Worm (Caenorhabditis elegans) whole organism, L3 larva: ENCODE results near the gene ndua-8.
A peak's percentile ranks its signal among the peaks of the same experiment; 100 is the strongest.

Source experiments
- ZK546.5 ChIP-seq: sonication (generic microtip); optimal IDR thresholded peaks from 2 replicates; lab custom pipeline; 2017; ENCODE audit warnings: missing biosample characterization, missing genetic modification characterization
- ama-1 ChIP-seq: fragments of 150-350 bp; optimal IDR thresholded peaks from 2 replicates; lab custom pipeline; 2018
- ceh-28 ChIP-seq: fragments of 150-350 bp; optimal IDR thresholded peaks from 2 replicates; lab custom pipeline; 2014; ENCODE audit warnings: missing biosample characterization, missing genetic modification reagents, missing genetic modification characterization
- ceh-82 ChIP-seq: fragments of 150-350 bp; optimal IDR thresholded peaks from 2 replicates; lab custom pipeline; 2014; ENCODE audit warnings: missing biosample characterization, missing genetic modification characterization
- ceh-9 ChIP-seq: sonication (generic microtip); optimal IDR thresholded peaks from 2 replicates; lab custom pipeline; 2018; ENCODE audit warnings: missing biosample characterization, missing genetic modification characterization
- daf-12 ChIP-seq: fragments of 150-350 bp; optimal IDR thresholded peaks from 2 replicates; lab custom pipeline; 2014; ENCODE audit warnings: missing biosample characterization, missing genetic modification reagents, missing genetic modification characterization
- egl-27 ChIP-seq: sonication (generic microtip); optimal IDR thresholded peaks from 4 replicates; lab custom pipeline; 2017; ENCODE audit warnings: missing biosample characterization, missing genetic modification reagents, missing genetic modification characterization
- egl-5 ChIP-seq: fragments of 150-350 bp; optimal IDR thresholded peaks from 2 replicates; lab custom pipeline; 2017; ENCODE audit warnings: missing biosample characterization, missing genetic modification reagents, missing genetic modification characterization, inconsistent platforms
- elt-2 ChIP-seq: sonication (generic microtip); optimal IDR thresholded peaks from 2 replicates; lab custom pipeline; 2016; ENCODE audit warnings: missing genetic modification reagents, mild to moderate bottlenecking, missing genetic modification characterization, missing compliant biosample characterization
- elt-3 ChIP-seq, 3 experiments: fragments of 150-350 bp in 1 of 3; sonication (generic microtip) in 2 of 3; optimal IDR thresholded peaks; 2 replicates in 2 of 3; 4 replicates in 1 of 3; lab custom pipeline; 2014 to 2017; ENCODE audit warnings: missing biosample characterization in 3 of 3, missing genetic modification characterization in 3 of 3
- eor-1 ChIP-seq, 2 experiments: fragments of 150-350 bp; optimal IDR thresholded peaks; 2 replicates each; lab custom pipeline; 2014 to 2018; ENCODE audit warnings: missing biosample characterization in 2 of 2, missing genetic modification characterization in 2 of 2
- fkh-10 ChIP-seq: sonication (generic microtip); optimal IDR thresholded peaks from 2 replicates; lab custom pipeline; 2017; ENCODE audit warnings: missing biosample characterization, missing genetic modification reagents, missing genetic modification characterization
- fkh-2 ChIP-seq: fragments of 150-350 bp; optimal IDR thresholded peaks from 2 replicates; lab custom pipeline; 2014; ENCODE audit warnings: missing biosample characterization, missing genetic modification reagents, missing genetic modification characterization
- hmg-11 ChIP-seq: sonication (generic microtip); optimal IDR thresholded peaks from 2 replicates; lab custom pipeline; 2016; ENCODE audit warnings: missing genetic modification characterization, missing compliant biosample characterization
- jun-1 ChIP-seq: fragments of 150-350 bp; optimal IDR thresholded peaks from 2 replicates; lab custom pipeline; 2014; ENCODE audit warnings: missing biosample characterization, missing genetic modification reagents, missing genetic modification characterization
- lin-15B ChIP-seq: fragments of 150-350 bp; optimal IDR thresholded peaks from 2 replicates; lab custom pipeline; 2014; ENCODE audit warnings: missing biosample characterization, missing genetic modification characterization
- lin-39 ChIP-seq: fragments of 150-350 bp; optimal IDR thresholded peaks from 2 replicates; lab custom pipeline; 2018; ENCODE audit warnings: missing biosample characterization, missing genetic modification reagents, missing genetic modification characterization
- mml-1 ChIP-seq: fragments of 150-350 bp; sonication (generic microtip); optimal IDR thresholded peaks from 3 replicates; lab custom pipeline; 2014; ENCODE audit warnings: missing biosample characterization, missing genetic modification characterization
- nfya-1 ChIP-seq: sonication (generic microtip); optimal IDR thresholded peaks from 2 replicates; lab custom pipeline; 2017; ENCODE audit warnings: missing genetic modification characterization, mild to moderate bottlenecking, missing compliant biosample characterization, antibody characterized with exemption, moderate library complexity; ENCODE audit not compliant: insufficient read depth
- nhr-11 ChIP-seq: fragments of 150-350 bp; optimal IDR thresholded peaks from 2 replicates; lab custom pipeline; 2014; ENCODE audit warnings: missing biosample characterization, missing genetic modification characterization
- nhr-12 ChIP-seq: fragments of 150-350 bp; optimal IDR thresholded peaks from 2 replicates; lab custom pipeline; 2014; ENCODE audit warnings: missing biosample characterization, missing genetic modification characterization
- nhr-23 ChIP-seq: fragments of 150-350 bp; optimal IDR thresholded peaks from 2 replicates; lab custom pipeline; 2014; ENCODE audit warnings: missing biosample characterization, missing genetic modification reagents, missing genetic modification characterization
- nhr-25 ChIP-seq: sonication (generic microtip); optimal IDR thresholded peaks from 2 replicates; lab custom pipeline; 2017; ENCODE audit warnings: missing biosample characterization, missing genetic modification characterization
- nhr-43 ChIP-seq: sonication (generic microtip); optimal IDR thresholded peaks from 2 replicates; lab custom pipeline; 2016; ENCODE audit warnings: mild to moderate bottlenecking, missing genetic modification characterization, missing compliant biosample characterization; ENCODE audit not compliant: poor library complexity, severe bottlenecking
- nhr-67 ChIP-seq: fragments of 150-350 bp; optimal IDR thresholded peaks from 2 replicates; lab custom pipeline; 2014; ENCODE audit warnings: missing biosample characterization, missing genetic modification characterization
- nhr-76 ChIP-seq: fragments of 150-350 bp; sonication (generic microtip); optimal IDR thresholded peaks from 5 replicates; lab custom pipeline; 2014; ENCODE audit warnings: missing biosample characterization, missing genetic modification characterization
- pha-4 ChIP-seq: fragments of 150-350 bp; optimal IDR thresholded peaks from 2 replicates; lab custom pipeline; 2014; ENCODE audit warnings: missing biosample characterization, missing genetic modification reagents, missing genetic modification characterization
- sea-2 ChIP-seq: fragments of 150-350 bp; sonication (generic microtip); optimal IDR thresholded peaks from 4 replicates; lab custom pipeline; 2014; ENCODE audit warnings: missing biosample characterization, missing genetic modification reagents, missing genetic modification characterization
- snpc-4 ChIP-seq: fragments of 150-350 bp; optimal IDR thresholded peaks from 2 replicates; lab custom pipeline; 2014; ENCODE audit warnings: missing biosample characterization, missing genetic modification characterization
- tbx-2 ChIP-seq: sonication (generic microtip); optimal IDR thresholded peaks from 2 replicates; lab custom pipeline; 2016; ENCODE audit warnings: mild to moderate bottlenecking, missing genetic modification characterization, missing compliant biosample characterization
- unc-39 ChIP-seq: sonication (generic microtip); optimal IDR thresholded peaks from 4 replicates; lab custom pipeline; 2017; ENCODE audit warnings: missing biosample characterization, missing genetic modification characterization
- unc-62 ChIP-seq: fragments of 150-350 bp; sonication (generic microtip); optimal IDR thresholded peaks from 4 replicates; lab custom pipeline; 2014; ENCODE audit warnings: missing biosample characterization, missing genetic modification reagents, missing genetic modification characterization

ndua-8 gene

DNA sequence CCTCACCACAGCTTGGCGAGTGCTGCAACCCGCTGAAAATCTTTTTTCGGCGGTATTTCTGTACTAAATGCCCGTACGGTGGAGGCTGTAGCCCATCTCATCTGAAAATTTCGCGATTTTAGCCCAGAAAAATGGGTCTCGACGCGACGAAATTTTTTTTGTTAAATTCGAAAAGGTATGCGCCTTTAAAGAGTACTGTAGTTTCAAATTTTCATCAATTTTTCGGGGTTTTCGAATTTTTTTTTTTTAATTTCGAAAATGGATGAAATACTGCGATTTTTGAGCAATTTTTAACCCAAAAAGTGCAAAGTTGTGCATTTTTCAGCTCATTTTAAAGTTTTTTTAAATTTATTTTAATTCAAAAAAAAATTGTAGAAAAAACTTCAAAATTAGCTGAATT is 42.6 kb downstream of the ndua-8 start, which contains the start of gene Y54F10AR.2:
Y54F10AR.2 (minus strand) TSS at position 101 of the 400 bp plus-strand sequence.
- TF ChIP-seq ZK546.5 (tag; lab: Kevin White, UChicago) (no peak), nfya-1 (tag; lab: Kevin White, UChicago) (no peak), hmg-11 (tag; lab: Kevin White, UChicago) (no peak), egl-27 (tag; lab: Kevin White, UChicago) (no peak), ceh-9 (tag; lab: Kevin White, UChicago) (no peak), tbx-2 (tag; lab: Kevin White, UChicago) (no peak)

DNA sequence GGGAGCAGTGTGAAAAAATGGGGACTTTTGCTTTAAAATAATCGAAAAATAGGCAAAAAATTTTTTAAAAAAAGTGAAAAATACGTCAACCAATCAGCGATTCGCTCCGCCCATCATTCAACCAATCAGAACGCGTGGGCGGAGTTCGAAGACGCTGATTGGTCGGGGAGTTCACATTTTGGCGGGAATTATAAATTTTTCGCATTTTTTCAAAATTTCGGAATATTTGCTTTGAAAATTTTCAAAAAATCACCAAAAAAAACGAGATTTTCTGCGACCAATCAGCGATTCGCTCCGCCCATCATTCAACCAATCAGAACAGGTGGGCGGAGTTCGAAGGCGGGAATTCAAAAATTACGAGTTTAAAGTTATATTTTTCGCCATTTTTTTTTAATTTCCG is 43.6 kb downstream of the ndua-8 start:
- TF ChIP-seq nhr-12 (no peak), nfya-1 (tag; lab: Kevin White, UChicago) (peak; percentile 93)

DNA sequence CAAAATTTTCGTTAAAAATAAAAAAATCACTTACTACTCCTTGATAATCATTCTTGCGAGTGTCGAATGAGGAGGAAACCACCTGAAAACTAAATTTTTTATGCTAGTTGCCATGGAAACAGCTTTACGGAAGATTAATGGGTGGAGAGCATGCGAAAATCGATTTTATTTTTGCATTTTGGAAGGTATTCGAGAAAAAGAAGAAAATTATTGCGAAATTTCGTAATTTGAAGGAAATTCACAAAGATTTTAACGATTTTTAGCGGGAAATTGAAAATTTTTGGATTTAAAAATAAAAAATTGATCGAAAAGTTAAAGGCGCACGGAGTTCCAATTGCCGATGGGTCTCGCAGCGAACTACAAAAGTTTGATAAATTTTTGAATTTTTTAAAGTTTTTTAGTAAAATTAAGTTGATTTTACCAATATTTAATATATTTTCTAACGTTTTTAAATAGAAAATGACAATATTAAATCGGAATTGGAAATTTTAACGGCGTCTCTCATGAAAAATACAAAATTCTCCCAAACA is 46.8 kb downstream of the ndua-8 start, which contains the start of gene Y54F10AR.1:
Y54F10AR.1 (minus strand) TSS at position 51 of the 530 bp plus-strand sequence.
- TF ChIP-seq ama-1 (lab: Kevin White, UChicago), result no peak
- TF ChIP-seq nhr-76, result no peak
- TF ChIP-seq ceh-9 (tag; lab: Kevin White, UChicago), result no peak

DNA sequence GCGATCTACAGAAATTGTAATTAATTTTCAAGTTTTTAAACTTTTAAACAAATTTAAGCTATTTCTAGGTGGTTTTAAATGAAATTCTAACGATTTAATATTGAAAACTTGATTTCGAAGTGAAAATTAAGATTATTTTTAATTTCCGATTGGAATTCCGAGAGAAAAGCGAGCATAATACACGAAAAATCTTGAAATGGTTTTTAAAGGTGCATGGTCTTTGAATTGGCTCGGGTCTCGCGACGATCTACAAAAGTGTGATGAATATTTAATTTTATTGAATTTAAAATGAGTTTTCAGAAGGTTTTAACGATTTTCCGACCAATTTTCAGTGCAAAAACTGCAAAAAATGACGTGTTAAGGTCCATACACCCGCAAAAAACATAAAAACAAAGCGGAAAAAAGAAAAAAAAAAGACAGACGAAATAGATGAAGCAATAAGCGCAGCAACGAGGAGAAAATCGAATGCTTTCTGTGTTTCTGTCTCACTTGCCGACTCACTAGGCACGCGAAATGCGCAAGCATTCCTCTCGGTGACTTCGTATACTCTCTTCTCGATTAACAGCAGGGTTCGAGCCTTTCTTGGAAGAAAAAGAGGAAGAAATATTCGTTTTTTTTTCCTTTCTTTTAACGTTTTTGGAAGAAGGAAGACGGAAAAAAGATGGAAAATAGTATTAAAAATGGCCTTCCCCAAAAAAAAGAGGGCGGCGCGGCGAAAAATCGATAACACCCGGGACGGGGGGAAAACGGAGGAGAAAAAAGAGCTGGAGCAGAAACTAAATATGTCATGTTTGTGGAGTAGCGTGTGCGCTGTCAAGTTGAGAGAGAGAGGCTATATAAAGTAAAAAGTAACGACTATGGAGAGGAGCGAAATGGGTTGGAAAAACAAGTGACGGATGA is 47.7 kb downstream of the ndua-8 start:
- TF ChIP-seq unc-39 (tag; lab: Kevin White, UChicago) (no peak), egl-5 (tag; lab: Kevin White, UChicago) (peak; percentile 10), jun-1 (peak; percentile 25), elt-2 (tag; lab: Kevin White, UChicago) (peak; percentile 26), snpc-4 (tag; lab: Kevin White, UChicago) (peak; percentile 60), pha-4 (tag; lab: Kevin White, UChicago) (peak; percentile 50), lin-39 (tag; lab: Kevin White, UChicago) (peak; percentile 50), nhr-12 (no peak), fkh-2 (tag; lab: Kevin White, UChicago) (no peak), lin-15B (tag; lab: Kevin White, UChicago) (peak; percentile 69), fkh-10 (peak; percentile 34), nhr-23 (peak; percentile 39), hmg-11 (tag; lab: Kevin White, UChicago) (peak; percentile 57), tbx-2 (tag; lab: Kevin White, UChicago) (peak; percentile 2), ceh-28 (tag; lab: Kevin White, UChicago) (peak; percentile 58), nfya-1 (tag; lab: Kevin White, UChicago) (peak; percentile 84), unc-62 (peak; percentile 27), nhr-67 (tag; lab: Kevin White, UChicago) (no peak)

ce11 chrIII:2577982-2578381 is 49.1 kb downstream of the ndua-8 start:
- TF ChIP-seq sea-2 (GFP tag; lab: Kevin White, UChicago), result no peak
- TF ChIP-seq snpc-4 (tag; lab: Kevin White, UChicago), result no peak
- TF ChIP-seq eor-1 (tag; optimal IDR thresholded peaks at IDR 0.05; lab: Kevin White, UChicago), result no peak
- TF ChIP-seq nhr-43, result no peak
- no peak for TF ChIP-seq nfya-1 (tag; lab: Kevin White, UChicago)
- no peak for TF ChIP-seq nhr-25 (tag; lab: Kevin White, UChicago)
- no peak for TF ChIP-seq ZK546.5 (tag; lab: Kevin White, UChicago)
- TF ChIP-seq nhr-11 (tag; lab: Kevin White, UChicago), result no peak
- no peak for TF ChIP-seq nhr-12
- TF ChIP-seq elt-2 (tag; lab: Kevin White, UChicago), result no peak
- TF ChIP-seq unc-62, result no peak
- TF ChIP-seq daf-12 (tag; lab: Kevin White, UChicago), result no peak
- TF ChIP-seq elt-3 (tag; optimal IDR thresholded peaks at IDR 0.05; lab: Kevin White, UChicago), result no peak
- TF ChIP-seq mml-1 (tag; lab: Kevin White, UChicago), result no peak
- no peak for TF ChIP-seq fkh-10
- no peak for TF ChIP-seq unc-39 (tag; lab: Kevin White, UChicago)
- TF ChIP-seq nhr-23, result no peak
- no peak for TF ChIP-seq ceh-82
